Worm (Caenorhabditis elegans) whole organism, L2 larva: ENCODE data around the gene vep-2.

ENCODE experiments used
- F13H6.1 ChIP-seq: sonication (generic microtip); optimal IDR thresholded peaks from 2 replicates; lab custom pipeline; 2016; ENCODE audit warnings: missing genetic modification characterization, missing compliant biosample characterization
- Y55F3AM.14 ChIP-seq: fragments of 200-800 bp; sonication (Bioruptor generic); optimal IDR thresholded peaks from 2 replicates; lab custom pipeline; 2018; ENCODE audit warnings: mild to moderate bottlenecking, missing genetic modification characterization, missing compliant biosample characterization
- alr-1 ChIP-seq: fragments of 150-350 bp; optimal IDR thresholded peaks from 2 replicates; lab custom pipeline; 2014; ENCODE audit warnings: missing biosample characterization, missing genetic modification characterization
- ama-1 ChIP-seq: fragments of 150-350 bp; optimal IDR thresholded peaks from 2 replicates; lab custom pipeline; 2018; ENCODE audit warnings: inconsistent platforms
- egl-27 ChIP-seq: sonication (generic microtip); optimal IDR thresholded peaks from 3 replicates; lab custom pipeline; 2017; ENCODE audit warnings: missing biosample characterization, missing genetic modification reagents, missing genetic modification characterization
- lin-39 ChIP-seq: fragments of 150-350 bp; optimal IDR thresholded peaks from 2 replicates; lab custom pipeline; 2014; ENCODE audit warnings: missing biosample characterization, missing genetic modification reagents, missing genetic modification characterization
- mdl-1 ChIP-seq, 2 experiments: fragments of 150-350 bp in 1 of 2; sonication (generic microtip) in 1 of 2; optimal IDR thresholded peaks; 2 replicates each; lab custom pipeline; 2017; ENCODE audit warnings: missing biosample characterization in 2 of 2, missing genetic modification characterization in 2 of 2
- nhr-11 ChIP-seq: fragments of 150-350 bp; optimal IDR thresholded peaks from 2 replicates; lab custom pipeline; 2014; ENCODE audit warnings: missing biosample characterization, missing genetic modification characterization
- nhr-12 ChIP-seq: fragments of 150-350 bp; optimal IDR thresholded peaks from 2 replicates; lab custom pipeline; 2014; ENCODE audit warnings: missing biosample characterization, missing genetic modification characterization
- nhr-21 ChIP-seq: fragments of 150-350 bp; optimal IDR thresholded peaks from 2 replicates; lab custom pipeline; 2014; ENCODE audit warnings: missing biosample characterization, missing genetic modification characterization
- unc-39 ChIP-seq: fragments of 150-350 bp; optimal IDR thresholded peaks from 2 replicates; lab custom pipeline; 2014; ENCODE audit warnings: missing biosample characterization, missing genetic modification characterization
- ztf-4 ChIP-seq: fragments of 150-350 bp; optimal IDR thresholded peaks from 2 replicates; lab custom pipeline; 2014; ENCODE audit warnings: missing biosample characterization, missing genetic modification characterization

DNA sequence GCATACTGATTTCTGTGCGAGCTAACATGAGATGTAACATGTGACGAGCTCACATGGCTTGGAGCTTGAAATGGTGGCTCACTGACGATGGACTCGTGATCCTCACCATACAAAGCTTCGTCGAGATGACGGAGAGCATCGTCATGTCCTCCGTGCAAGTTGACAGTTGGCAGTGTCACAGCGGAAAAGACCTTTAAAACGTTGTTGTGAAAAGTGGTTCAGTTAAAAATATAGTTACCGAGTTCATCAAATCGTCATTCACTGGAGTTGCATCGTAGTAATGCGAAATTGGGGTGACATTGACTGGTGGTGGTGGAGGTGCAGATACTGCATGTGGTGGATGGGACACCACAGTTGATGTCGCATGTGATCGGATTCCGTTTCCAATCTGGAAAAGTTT, 17.7 kb upstream of the vep-2 start:
- TF ChIP-seq alr-1, result no peak
- no peak for TF ChIP-seq unc-39 (tag; lab: Kevin White, UChicago)
- no peak for TF ChIP-seq mdl-1 (tag; optimal IDR thresholded peaks at IDR 0.05; lab: Kevin White, UChicago)
- no peak for TF ChIP-seq ama-1
- no peak for TF ChIP-seq nhr-12 (tag; lab: Kevin White, UChicago)
- TF ChIP-seq nhr-11 (tag; lab: Kevin White, UChicago), result no peak
- TF ChIP-seq lin-39 (tag; lab: Kevin White, UChicago), result no peak
- no peak for TF ChIP-seq egl-27 (tag; lab: Kevin White, UChicago)
- TF ChIP-seq F13H6.1 (tag; lab: Kevin White, UChicago), result no peak
- TF ChIP-seq nhr-21 (tag; lab: Kevin White, UChicago), result no peak
- TF ChIP-seq Y55F3AM.14 (GFP tag; lab: Kevin White, UChicago), result no peak
- TF ChIP-seq ztf-4 (tag; lab: Kevin White, UChicago), result no peak
